Fruit fly (Drosophila melanogaster): ENCODE measurements around the gene ImpL2.

DNA sequence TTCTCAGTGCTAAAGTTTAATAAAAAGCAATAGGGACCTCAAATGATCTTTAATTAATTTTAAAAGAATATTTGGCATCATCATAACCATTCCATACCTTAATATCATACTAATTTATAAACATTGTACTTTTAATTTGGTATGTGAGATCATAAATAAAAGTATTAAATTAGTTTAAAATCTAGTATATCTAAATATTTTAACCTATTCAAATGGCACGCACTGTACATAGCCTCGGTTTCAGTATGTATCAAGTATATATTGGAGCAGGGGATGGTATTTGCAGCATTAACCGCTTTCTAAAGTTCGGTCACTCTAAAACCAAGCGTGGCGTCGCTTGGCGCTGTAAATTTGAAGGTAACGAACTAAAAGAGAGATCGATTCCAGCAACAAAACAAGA lies 6.5 kb upstream of the ImpL2 start, which contains the start of gene pav:
- TF ChIP-seq CG8478 (optimal IDR thresholded peaks at IDR 0.05): no peak
- TF ChIP-seq CTCF (optimal IDR thresholded peaks at IDR 0.05): no peak
